Fruit fly (Drosophila melanogaster): ENCODE data around the gene Rb97D.

Rb97D gene

DNA sequence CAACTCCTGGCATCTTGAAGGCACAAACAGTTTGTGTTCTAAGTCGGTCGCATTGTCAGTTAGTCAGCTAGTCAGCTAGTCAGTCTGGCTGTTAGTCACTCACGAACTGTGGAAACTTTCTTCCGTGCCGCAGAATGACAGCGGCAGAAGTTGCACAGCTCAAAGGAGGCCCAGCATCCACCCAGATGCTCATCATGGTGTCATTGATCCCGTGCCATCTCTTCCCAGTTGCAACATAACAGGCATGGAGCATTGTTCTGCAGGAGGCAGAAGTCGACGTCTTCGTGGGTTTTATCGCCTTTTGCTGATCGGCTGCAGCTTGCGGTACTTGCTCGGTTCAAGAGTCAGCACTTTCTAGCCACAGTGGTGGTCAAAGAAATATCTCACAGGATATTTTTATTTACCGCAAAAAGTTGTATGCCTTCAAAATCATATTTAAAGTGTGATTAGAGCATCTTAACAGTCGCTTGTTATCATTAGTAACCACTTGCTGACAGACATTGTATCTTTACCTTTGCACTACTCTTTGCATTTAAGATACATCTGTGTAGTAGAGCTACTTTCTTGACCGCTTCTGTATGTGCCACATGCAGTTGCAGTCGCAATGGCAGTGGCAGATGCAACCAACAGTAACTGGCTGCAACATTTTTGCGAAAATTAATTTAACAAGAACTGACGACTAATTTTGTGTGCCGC lies 18.2 kb upstream of the Rb97D start:
- peak; percentile 40 for TF ChIP-seq Pif1A (GFP tag; optimal IDR thresholded peaks at IDR 0.05)
- peak; percentile 38 for TF ChIP-seq CG17806 (tag; optimal IDR thresholded peaks at IDR 0.05)
- no peak for TF ChIP-seq rn (GFP tag; IDR thresholded peaks at IDR 0.05)
- peak; percentile 13 for TF ChIP-seq CG34367 (tag; optimal IDR thresholded peaks at IDR 0.05)
- TF ChIP-seq fd96Ca (GFP tag; IDR thresholded peaks at IDR 0.05) = peak; percentile 52; the same call in 1 of the 3 replicates
- TF ChIP-seq CG14655 (GFP tag; optimal IDR thresholded peaks at IDR 0.05) = peak; percentile 82
- peak; percentile 78 for TF ChIP-seq EcR (GFP tag; optimal IDR thresholded peaks at IDR 0.05)
- no peak for TF ChIP-seq gl (tag; optimal IDR thresholded peaks at IDR 0.05)
- no peak for TF ChIP-seq CG13204 (GFP tag; optimal IDR thresholded peaks at IDR 0.05)
- peak; percentile 30; the same call in 1 of the 2 replicates for TF ChIP-seq Ets98B (GFP tag; IDR thresholded peaks at IDR 0.05)
- TF ChIP-seq CG8301 (tag; optimal IDR thresholded peaks at IDR 0.05) = peak; percentile 80
- TF ChIP-seq CG4496 (GFP tag; IDR thresholded peaks at IDR 0.05) = no peak
- peak; percentile 42 for TF ChIP-seq CG9948 (tag; optimal IDR thresholded peaks at IDR 0.05)
- no peak for TF ChIP-seq D1 (tag; optimal IDR thresholded peaks at IDR 0.05)
- no peak for TF ChIP-seq CG10348 (GFP tag; IDR thresholded peaks at IDR 0.05)
- peak; percentile 43 for TF ChIP-seq CG8159 (tag; optimal IDR thresholded peaks at IDR 0.05)
- no peak for TF ChIP-seq CG32121 (GFP tag; IDR thresholded peaks at IDR 0.05)
- TF ChIP-seq Snoo (tag; optimal IDR thresholded peaks at IDR 0.05) = peak; percentile 18
- TF ChIP-seq CG12605 (GFP tag; IDR thresholded peaks at IDR 0.05) = peak; percentile 25; the same call in 1 of the 2 replicates
- TF ChIP-seq CG15710 (tag; optimal IDR thresholded peaks at IDR 0.05) = peak; percentile 29
- no peak for TF ChIP-seq Pif1B (GFP tag; optimal IDR thresholded peaks at IDR 0.05)

DNA sequence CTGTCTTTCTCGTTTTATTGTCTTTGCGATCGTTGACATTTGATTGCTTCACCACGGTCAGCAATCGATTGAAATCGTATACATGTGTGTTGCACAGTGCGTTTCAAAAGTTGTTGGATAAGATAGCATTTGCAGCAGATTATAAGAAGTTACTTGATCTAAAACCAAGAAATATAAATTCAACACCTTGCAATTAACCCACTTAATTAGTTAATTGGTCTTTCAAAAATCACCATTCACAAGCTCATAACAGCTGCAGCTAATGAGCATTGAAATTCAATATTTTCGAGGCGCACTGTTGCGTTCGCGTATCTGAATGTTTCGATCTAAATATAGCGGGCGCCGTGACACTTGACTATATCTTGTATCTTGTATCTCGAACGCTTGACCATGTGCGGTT lies 17.2 kb upstream of the Rb97D start:
- TF ChIP-seq Ets98B (GFP tag; IDR thresholded peaks at IDR 0.05) (peak; percentile 24; the same call in 1 of the 2 replicates), D1 (tag; optimal IDR thresholded peaks at IDR 0.05) (no peak), rn (GFP tag; IDR thresholded peaks at IDR 0.05) (no peak), CG13204 (GFP tag; optimal IDR thresholded peaks at IDR 0.05) (peak; percentile 27), CG9948 (tag; optimal IDR thresholded peaks at IDR 0.05) (peak; percentile 34), CG34367 (tag; optimal IDR thresholded peaks at IDR 0.05) (peak; percentile 47), CG10348 (GFP tag; IDR thresholded peaks at IDR 0.05) (peak; percentile 36; the same call in 1 of the 2 replicates), fd96Ca (GFP tag; IDR thresholded peaks at IDR 0.05) (peak; percentile 60; the same call in 2 of the 3 replicates), CG8159 (tag; optimal IDR thresholded peaks at IDR 0.05) (no peak), EcR (GFP tag; optimal IDR thresholded peaks at IDR 0.05) (peak; percentile 80), CG14655 (GFP tag; optimal IDR thresholded peaks at IDR 0.05) (peak; percentile 39), CG15710 (tag; optimal IDR thresholded peaks at IDR 0.05) (peak; percentile 72), CG8301 (tag; optimal IDR thresholded peaks at IDR 0.05) (peak; percentile 1), gl (tag; optimal IDR thresholded peaks at IDR 0.05) (peak; percentile 14), CG17806 (tag; optimal IDR thresholded peaks at IDR 0.05) (no peak), CG32121 (GFP tag; IDR thresholded peaks at IDR 0.05) (peak; percentile 26; the same call in 1 of the 2 replicates), Pif1A (GFP tag; optimal IDR thresholded peaks at IDR 0.05) (peak; percentile 40), Pif1B (GFP tag; optimal IDR thresholded peaks at IDR 0.05) (peak; percentile 24), CG4496 (GFP tag; IDR thresholded peaks at IDR 0.05) (peak; percentile 50; the same call in 1 of the 3 replicates)

DNA sequence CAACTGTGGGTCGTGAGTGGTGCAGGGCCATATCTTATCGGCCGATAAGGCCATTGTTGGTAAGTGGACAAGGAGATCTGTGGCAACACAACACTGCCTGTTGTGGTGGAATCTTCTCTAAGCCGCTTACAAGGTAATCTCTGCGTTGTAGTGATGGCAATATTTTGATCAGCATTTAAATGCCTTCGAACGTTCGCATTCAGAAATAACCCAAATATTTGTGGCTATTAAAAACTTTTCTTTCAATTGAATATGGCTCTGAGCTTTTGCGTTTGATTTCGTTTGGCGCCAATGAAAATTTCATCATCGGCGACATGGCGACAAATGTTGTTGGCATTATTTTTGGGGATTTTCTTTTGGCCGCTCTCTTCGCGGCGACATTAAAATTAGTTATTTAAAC lies 15.0 kb upstream of the Rb97D start:
- TF ChIP-seq CG34367 (tag; optimal IDR thresholded peaks at IDR 0.05) (no peak), CG4496 (GFP tag; IDR thresholded peaks at IDR 0.05) (no peak), gl (tag; optimal IDR thresholded peaks at IDR 0.05) (no peak), Pif1A (GFP tag; optimal IDR thresholded peaks at IDR 0.05) (no peak), CG17806 (tag; optimal IDR thresholded peaks at IDR 0.05) (no peak), rn (GFP tag; IDR thresholded peaks at IDR 0.05) (no peak)

DNA sequence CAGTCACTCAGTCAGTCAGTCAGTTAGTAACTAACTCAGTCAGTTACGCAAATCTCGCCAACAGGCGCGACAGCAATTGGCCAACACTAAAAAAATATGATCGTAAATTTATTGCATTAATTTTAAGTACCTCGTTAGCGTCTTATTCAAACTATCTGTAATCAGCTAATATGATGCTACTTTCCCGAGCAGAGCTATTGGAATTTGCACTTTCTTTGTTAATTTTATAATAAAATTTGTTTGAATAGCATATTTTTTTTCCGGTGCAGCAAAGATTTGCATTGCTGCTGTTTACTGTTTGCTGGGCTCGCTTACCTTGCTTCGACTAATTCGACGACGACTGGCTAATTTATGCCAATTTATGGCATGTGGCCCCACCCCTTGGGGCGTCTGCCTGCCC lies 14.5 kb upstream of the Rb97D start:
- TF ChIP-seq CG17806 (tag; optimal IDR thresholded peaks at IDR 0.05) (peak; percentile 5), gl (tag; optimal IDR thresholded peaks at IDR 0.05) (no peak), CG14655 (GFP tag; optimal IDR thresholded peaks at IDR 0.05) (peak; percentile 28), CG32121 (GFP tag; IDR thresholded peaks at IDR 0.05) (peak; percentile 25; the same call in 1 of the 2 replicates), D1 (tag; optimal IDR thresholded peaks at IDR 0.05) (no peak), EcR (GFP tag; optimal IDR thresholded peaks at IDR 0.05) (no peak), CG4496 (GFP tag; IDR thresholded peaks at IDR 0.05) (no peak), CG8159 (tag; optimal IDR thresholded peaks at IDR 0.05) (peak; percentile 5), CG10348 (GFP tag; IDR thresholded peaks at IDR 0.05) (no peak), CG34367 (tag; optimal IDR thresholded peaks at IDR 0.05) (no peak), CG13204 (GFP tag; optimal IDR thresholded peaks at IDR 0.05) (no peak), CG12605 (GFP tag; IDR thresholded peaks at IDR 0.05) (no peak), Snoo (tag; optimal IDR thresholded peaks at IDR 0.05) (no peak), rn (GFP tag; IDR thresholded peaks at IDR 0.05) (peak; percentile 50; the same call in 1 of the 2 replicates), Ets98B (GFP tag; IDR thresholded peaks at IDR 0.05) (0 out of 2 replicates have a peak, but pooled peaks have one; percentile 25), CG8301 (tag; optimal IDR thresholded peaks at IDR 0.05) (no peak), CG9948 (tag; optimal IDR thresholded peaks at IDR 0.05) (peak; percentile 23), CG15710 (tag; optimal IDR thresholded peaks at IDR 0.05) (no peak), Pif1A (GFP tag; optimal IDR thresholded peaks at IDR 0.05) (peak; percentile 9), Pif1B (GFP tag; optimal IDR thresholded peaks at IDR 0.05) (no peak), fd96Ca (GFP tag; IDR thresholded peaks at IDR 0.05) (0 out of 3 replicates have a peak, but pooled peaks have one; percentile 17)

DNA sequence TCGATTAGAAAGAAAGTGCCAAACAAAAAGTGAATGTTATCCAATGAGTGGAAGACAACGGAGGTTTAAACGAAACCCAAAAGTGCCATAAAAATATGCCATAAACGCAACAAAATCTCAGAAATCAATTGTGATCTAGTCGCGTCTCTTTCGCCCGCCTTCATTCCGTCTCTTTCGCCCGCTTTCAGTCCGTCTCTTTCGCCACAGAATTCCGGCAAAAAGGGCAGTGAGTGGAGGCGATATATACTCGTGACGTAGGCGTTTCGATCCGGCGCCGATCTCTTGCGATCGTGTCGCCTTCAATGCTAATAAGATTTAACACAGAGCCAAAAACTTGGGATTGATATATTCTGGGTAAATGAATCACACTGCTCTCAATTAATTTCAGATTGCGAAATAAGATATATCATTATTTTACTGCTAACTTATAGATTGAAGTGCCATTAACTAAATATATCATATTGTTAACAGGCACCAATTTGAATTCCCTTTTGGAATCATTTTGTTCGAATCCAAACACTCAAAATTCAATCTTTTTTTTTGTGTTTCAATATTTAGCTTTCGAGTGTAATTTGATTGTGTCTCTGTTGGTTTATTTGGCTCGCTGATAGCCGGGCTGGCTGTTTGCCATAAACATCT lies 12.7 kb upstream of the Rb97D start:
- no peak for TF ChIP-seq CG9948 (tag; optimal IDR thresholded peaks at IDR 0.05)
- TF ChIP-seq CG4496 (GFP tag; IDR thresholded peaks at IDR 0.05) = no peak
- no peak for TF ChIP-seq gl (tag; optimal IDR thresholded peaks at IDR 0.05)
- TF ChIP-seq CG8159 (tag; optimal IDR thresholded peaks at IDR 0.05) = no peak
- TF ChIP-seq CG32121 (GFP tag; IDR thresholded peaks at IDR 0.05) = peak; percentile 31; the same call in 1 of the 2 replicates
- TF ChIP-seq CG34367 (tag; optimal IDR thresholded peaks at IDR 0.05) = no peak
- TF ChIP-seq CG14655 (GFP tag; optimal IDR thresholded peaks at IDR 0.05) = peak; percentile 3
- no peak for TF ChIP-seq Pif1B (GFP tag; optimal IDR thresholded peaks at IDR 0.05)
- no peak for TF ChIP-seq CG13204 (GFP tag; optimal IDR thresholded peaks at IDR 0.05)
- no peak for TF ChIP-seq D1 (tag; optimal IDR thresholded peaks at IDR 0.05)
- no peak for TF ChIP-seq Ets98B (GFP tag; IDR thresholded peaks at IDR 0.05)
- TF ChIP-seq EcR (GFP tag; optimal IDR thresholded peaks at IDR 0.05) = no peak
- TF ChIP-seq Snoo (tag; optimal IDR thresholded peaks at IDR 0.05) = peak; percentile 15

All from whole organism, pupa.